Fruit fly (Drosophila melanogaster) whole organism, embryonic: ENCODE data around the gene rols.
A peak's percentile ranks its signal among the peaks of the same experiment; 100 is the strongest.

Experiments
- B-H1 ChIP-seq: fragments of 200-800 bp; sonication (Bioruptor generic); IDR thresholded peaks from 3 replicates; pipeline ENCODE4 v1.3.6; 2022; ENCODE audit warnings: missing biosample characterization, missing genetic modification characterization
- Bgb ChIP-seq: fragments of 200-800 bp; sonication (Bioruptor generic); IDR thresholded peaks from 2 replicates; pipeline ENCODE4 v1.3.6; 2022; ENCODE audit warnings: missing biosample characterization, missing genetic modification characterization; ENCODE audit not compliant: partially characterized antibody
- Blimp-1 ChIP-seq: fragments of 200-800 bp; sonication (Bioruptor generic); optimal IDR thresholded peaks from 3 replicates; lab custom pipeline; 2018; ENCODE audit warnings: missing biosample characterization, missing genetic modification characterization, mild to moderate bottlenecking, moderate library complexity, missing genetic modification reagents
- CG10209 ChIP-seq: fragments of 200-800 bp; sonication (Bioruptor generic); optimal IDR thresholded peaks from 3 replicates; lab custom pipeline; 2017; ENCODE audit warnings: missing biosample characterization, mild to moderate bottlenecking, missing genetic modification characterization, missing genetic modification reagents
- CG1024 ChIP-seq: fragments of 200-800 bp; sonication (Bioruptor generic); IDR thresholded peaks from 2 replicates; pipeline ENCODE4 v1.3.6; 2022; ENCODE audit warnings: missing biosample characterization, missing genetic modification characterization
- CG10543 ChIP-seq: fragments of 200-800 bp; sonication (Bioruptor generic); optimal IDR thresholded peaks from 3 replicates; lab custom pipeline; 2017; ENCODE audit warnings: missing biosample characterization, mild to moderate bottlenecking, missing genetic modification characterization, moderate library complexity
- CG10959 ChIP-seq: fragments of 200-800 bp; sonication (Bioruptor generic); IDR thresholded peaks from 2 replicates; pipeline ENCODE4 v1.3.6; 2022; ENCODE audit warnings: missing biosample characterization, missing genetic modification characterization
- CG11695 ChIP-seq: fragments of 200-800 bp; sonication (Bioruptor generic); IDR thresholded peaks from 3 replicates; pipeline ENCODE4 v1.3.6; 2022; ENCODE audit warnings: missing biosample characterization, missing genetic modification characterization
- CG12071 ChIP-seq: fragments of 200-800 bp; sonication (Bioruptor generic); optimal IDR thresholded peaks from 3 replicates; lab custom pipeline; 2018; ENCODE audit warnings: missing biosample characterization, mild to moderate bottlenecking, missing genetic modification characterization
- CG15073 ChIP-seq: fragments of 200-800 bp; sonication (Bioruptor generic); optimal IDR thresholded peaks from 2 replicates; lab custom pipeline; 2016; ENCODE audit warnings: missing biosample characterization, missing genetic modification characterization
- CG15601 ChIP-seq: fragments of 200-800 bp; sonication (Bioruptor generic); optimal IDR thresholded peaks from 3 replicates; lab custom pipeline; 2019; ENCODE audit warnings: missing biosample characterization, mild to moderate bottlenecking, missing genetic modification characterization, moderate library complexity
- CG2120 ChIP-seq: fragments of 200-800 bp; sonication (Bioruptor generic); optimal IDR thresholded peaks from 3 replicates; lab custom pipeline; 2016; ENCODE audit warnings: missing biosample characterization, missing genetic modification characterization
- CG30020 ChIP-seq: fragments of 200-800 bp; optimal IDR thresholded peaks from 2 replicates; lab custom pipeline; 2019; ENCODE audit warnings: missing biosample characterization, mild to moderate bottlenecking, missing genetic modification characterization, moderate library complexity
- CG32532 ChIP-seq: fragments of 200-800 bp; sonication (Bioruptor generic); IDR thresholded peaks from 2 replicates; pipeline ENCODE4 v1.3.6; 2022; ENCODE audit warnings: missing biosample characterization, missing genetic modification characterization
- CG42726 ChIP-seq: fragments of 200-800 bp; sonication (Bioruptor generic); IDR thresholded peaks from 2 replicates; pipeline ENCODE4 v1.3.6; 2022; ENCODE audit warnings: missing biosample characterization, missing genetic modification characterization; ENCODE audit not compliant: partially characterized antibody
- CG4328 ChIP-seq: fragments of 200-800 bp; sonication (Bioruptor generic); optimal IDR thresholded peaks from 3 replicates; lab custom pipeline; 2017; ENCODE audit warnings: missing biosample characterization, missing genetic modification reagents, missing genetic modification characterization
- CG4820 ChIP-seq: fragments of 200-800 bp; sonication (Bioruptor generic); optimal IDR thresholded peaks from 3 replicates; lab custom pipeline; 2016; ENCODE audit warnings: missing biosample characterization, missing genetic modification characterization
- CG5180 ChIP-seq: fragments of 200-800 bp; sonication (Bioruptor generic); optimal IDR thresholded peaks from 3 replicates; lab custom pipeline; 2017; ENCODE audit warnings: missing biosample characterization, missing genetic modification characterization, mild to moderate bottlenecking, moderate library complexity, missing genetic modification reagents
- CG7372 ChIP-seq: fragments of 200-800 bp; sonication (Bioruptor generic); IDR thresholded peaks from 2 replicates; pipeline ENCODE4 v1.3.6; 2022; ENCODE audit warnings: missing biosample characterization, missing genetic modification characterization
- CG9609 ChIP-seq: fragments of 200-800 bp; sonication (Bioruptor generic); optimal IDR thresholded peaks from 3 replicates; lab custom pipeline; 2016; ENCODE audit warnings: missing biosample characterization, missing genetic modification characterization
- Chrac-16 ChIP-seq: fragments of 200-800 bp; sonication (Bioruptor generic); optimal IDR thresholded peaks from 3 replicates; lab custom pipeline; 2016; ENCODE audit warnings: missing biosample characterization, missing genetic modification characterization
- D19B ChIP-seq: fragments of 200-800 bp; sonication (Bioruptor generic); optimal IDR thresholded peaks from 2 replicates; lab custom pipeline; 2017; ENCODE audit warnings: missing biosample characterization, mild to moderate bottlenecking, missing genetic modification characterization
- Dbx ChIP-seq: fragments of 200-800 bp; sonication (Bioruptor generic); IDR thresholded peaks from 3 replicates; pipeline ENCODE4 v1.3.6; 2022; ENCODE audit warnings: missing biosample characterization, missing genetic modification characterization
- Dip3 ChIP-seq: fragments of 200-800 bp; sonication (Bioruptor generic); optimal IDR thresholded peaks from 3 replicates; lab custom pipeline; 2016; ENCODE audit warnings: missing biosample characterization, missing genetic modification characterization
- Eip74EF ChIP-seq, 2 experiments: fragments of 200-800 bp in 1 of 2; fragments of >200 bp in 1 of 2; sonication (Bioruptor generic) in 1 of 2; optimal IDR thresholded peaks; 2 replicates each; lab custom pipeline; 2017 to 2019; ENCODE audit warnings: missing biosample characterization in 2 of 2, missing genetic modification characterization in 2 of 2, mild to moderate bottlenecking in 1 of 2, moderate library complexity in 1 of 2
- Fer2 ChIP-seq: fragments of 200-800 bp; sonication (Bioruptor generic); optimal IDR thresholded peaks from 2 replicates; lab custom pipeline; 2018; ENCODE audit warnings: missing biosample characterization, mild to moderate bottlenecking, missing genetic modification characterization, moderate library complexity
- Hr3 ChIP-seq: fragments of 200-800 bp; sonication (Bioruptor generic); optimal IDR thresholded peaks from 3 replicates; lab custom pipeline; 2016; ENCODE audit warnings: missing biosample characterization, missing genetic modification characterization
- Hr51 ChIP-seq, 2 experiments: fragments of 200-800 bp; sonication (Bioruptor generic); optimal IDR thresholded peaks; 2 replicates in 1 of 2; 3 replicates in 1 of 2; lab custom pipeline; 2016 to 2018; ENCODE audit warnings: missing biosample characterization in 2 of 2, missing genetic modification characterization in 2 of 2, mild to moderate bottlenecking in 1 of 2, moderate library complexity in 1 of 2
- Rfx ChIP-seq: fragments of 200-800 bp; sonication (Bioruptor generic); IDR thresholded peaks from 2 replicates; pipeline ENCODE4 v1.3.6; 2022; ENCODE audit warnings: missing biosample characterization, missing genetic modification characterization
- Sox100B ChIP-seq: fragments of 200-800 bp; sonication (Bioruptor generic); optimal IDR thresholded peaks from 3 replicates; lab custom pipeline; 2018; ENCODE audit warnings: missing biosample characterization, mild to moderate bottlenecking, missing genetic modification characterization
- Tbp ChIP-seq: fragments of >200 bp; optimal IDR thresholded peaks from 2 replicates; lab custom pipeline; 2018; ENCODE audit warnings: missing biosample characterization, missing genetic modification characterization
- cg ChIP-seq: fragments of 200-800 bp; sonication (Bioruptor generic); optimal IDR thresholded peaks from 3 replicates; lab custom pipeline; 2019; ENCODE audit warnings: missing biosample characterization, mild to moderate bottlenecking, missing genetic modification characterization, moderate library complexity
- chif ChIP-seq, 2 experiments: fragments of 200-800 bp; sonication (Bioruptor generic); optimal IDR thresholded peaks; 3 replicates each; lab custom pipeline; 2016; ENCODE audit warnings: missing biosample characterization in 2 of 2, missing genetic modification characterization in 2 of 2
- dm ChIP-seq: fragments of 200-800 bp; sonication (Bioruptor generic); optimal IDR thresholded peaks from 3 replicates; lab custom pipeline; 2016; ENCODE audit warnings: missing biosample characterization, missing genetic modification characterization
- fd3F ChIP-seq: fragments of 200-800 bp; sonication (Bioruptor generic); optimal IDR thresholded peaks from 2 replicates; lab custom pipeline; 2018; ENCODE audit warnings: missing biosample characterization, mild to moderate bottlenecking, missing genetic modification characterization, moderate library complexity
- fu2 ChIP-seq: fragments of 200-800 bp; sonication (Bioruptor generic); optimal IDR thresholded peaks from 2 replicates; lab custom pipeline; 2016; ENCODE audit warnings: missing biosample characterization, missing genetic modification characterization
- her ChIP-seq: fragments of 200-800 bp; sonication (Bioruptor generic); optimal IDR thresholded peaks from 2 replicates; lab custom pipeline; 2016; ENCODE audit warnings: missing biosample characterization, missing genetic modification characterization
- kni ChIP-seq: fragments of 200-800 bp; sonication (Bioruptor generic); optimal IDR thresholded peaks from 3 replicates; lab custom pipeline; 2017; ENCODE audit warnings: mild to moderate bottlenecking, missing biosample characterization, missing genetic modification reagents, missing genetic modification characterization
- lov ChIP-seq, 2 experiments: fragments of 200-800 bp in 1 of 2; fragments of >200 bp in 1 of 2; sonication (Bioruptor generic) in 1 of 2; IDR thresholded peaks in 1 of 2; optimal IDR thresholded peaks in 1 of 2; 2 replicates in 1 of 2; 3 replicates in 1 of 2; pipeline versions ENCODE4 v1.3.6 to Lab custom; 2017 to 2022; ENCODE audit warnings: missing biosample characterization in 1 of 2, missing genetic modification characterization in 1 of 2
- luna ChIP-seq: fragments of 200-800 bp; sonication (Bioruptor generic); optimal IDR thresholded peaks from 2 replicates; lab custom pipeline; 2016; ENCODE audit warnings: missing biosample characterization, missing genetic modification characterization
- nerfin-1 ChIP-seq: fragments of 200-800 bp; sonication (Bioruptor generic); optimal IDR thresholded peaks from 3 replicates; lab custom pipeline; 2019; ENCODE audit warnings: missing biosample characterization, mild to moderate bottlenecking, missing genetic modification characterization, moderate library complexity
- oc ChIP-seq: fragments of 200-800 bp; sonication (Bioruptor generic); optimal IDR thresholded peaks from 2 replicates; lab custom pipeline; 2018; ENCODE audit warnings: missing biosample characterization, mild to moderate bottlenecking, missing genetic modification characterization, moderate library complexity
- org-1 ChIP-seq: fragments of 200-800 bp; sonication (Bioruptor generic); optimal IDR thresholded peaks from 2 replicates; lab custom pipeline; 2017; ENCODE audit warnings: missing biosample characterization, missing genetic modification characterization
- peb ChIP-seq: fragments of 200-800 bp; sonication (Bioruptor generic); IDR thresholded peaks from 2 replicates; pipeline ENCODE4 v1.3.6; 2022; ENCODE audit warnings: missing biosample characterization, missing genetic modification characterization
- prd ChIP-seq, 3 experiments: fragments of >200 bp in 2 of 3; fragments of 200-800 bp in 1 of 3; sonication (Bioruptor generic) in 1 of 3; optimal IDR thresholded peaks in 2 of 3; IDR thresholded peaks in 1 of 3; 2 replicates in 2 of 3; 3 replicates in 1 of 3; pipeline versions ENCODE4 v1.3.6 to Lab custom; 2017 to 2022; ENCODE audit warnings: missing biosample characterization in 1 of 3, missing genetic modification characterization in 1 of 3
- ro ChIP-seq: fragments of 200-800 bp; sonication (Bioruptor generic); IDR thresholded peaks from 2 replicates; pipeline ENCODE4 v1.3.6; 2022; ENCODE audit warnings: missing biosample characterization, missing genetic modification characterization
- ssp ChIP-seq: fragments of 200-800 bp; sonication (Bioruptor generic); IDR thresholded peaks from 2 replicates; pipeline ENCODE4 v1.3.6; 2022; ENCODE audit warnings: missing biosample characterization, missing genetic modification characterization
- stc ChIP-seq: fragments of 200-800 bp; sonication (Bioruptor generic); IDR thresholded peaks from 2 replicates; pipeline ENCODE4 v1.3.6; 2022; ENCODE audit warnings: missing biosample characterization, missing genetic modification characterization
- tio ChIP-seq: fragments of 200-800 bp; sonication (Bioruptor generic); optimal IDR thresholded peaks from 2 replicates; lab custom pipeline; 2017; ENCODE audit warnings: missing biosample characterization, missing genetic modification characterization, inconsistent platforms
- toy ChIP-seq: fragments of 200-800 bp; sonication (Bioruptor generic); IDR thresholded peaks from 2 replicates; pipeline ENCODE4 v1.3.6; 2022; ENCODE audit warnings: missing biosample characterization, missing genetic modification characterization

Gene rols

dm6 chr3L:12050629-12051028 lies 14.0 kb downstream of the rols start (continued):
- TF ChIP-seq ssp (GFP tag; lab: Robert Waterston, UW) (0 out of 2 replicates have a peak, but pooled peaks have one; percentile 13), nerfin-1 (tag; lab: Kevin White, UChicago) (no peak), fu2 (no peak), D19B (GFP tag; lab: Kevin White, UChicago) (no peak), tio (no peak), stc (GFP tag; lab: Robert Waterston, UW) (0 out of 2 replicates have a peak, but pooled peaks have one; percentile 15), CG32532 (GFP tag; lab: Robert Waterston, UW) (peak; percentile 65), fd3F (no peak), CG12071 (GFP tag; lab: Kevin White, UChicago) (no peak), toy (GFP tag; lab: Robert Waterston, UW) (no peak), peb (GFP tag; lab: Robert Waterston, UW) (no peak), B-H1 (GFP tag; lab: Robert Waterston, UW) (no peak), Rfx (peak; percentile 61), Hr51 (GFP tag; optimal IDR thresholded peaks at IDR 0.05; lab: Kevin White, UChicago) (peak in 1 of 2 experiments; percentile 31), Dbx (GFP tag; lab: Robert Waterston, UW) (no peak), CG30020 (tag; lab: Kevin White, UChicago) (no peak), CG15073 (GFP tag; lab: Kevin White, UChicago) (no peak), CG4820 (peak; percentile 9), luna (GFP tag; lab: Kevin White, UChicago) (no peak), cg (GFP tag; lab: Kevin White, UChicago) (no peak), lov (optimal IDR thresholded peaks at IDR 0.05; lab: Kevin White, UChicago) (no peak), lov (GFP tag; IDR thresholded peaks at IDR 0.05; lab: Robert Waterston, UW) (no peak), kni (GFP tag; lab: Kevin White, UChicago) (no peak), CG7372 (GFP tag; lab: Robert Waterston, UW) (no peak), CG9609 (GFP tag; lab: Kevin White, UChicago) (no peak), oc (tag; lab: Kevin White, UChicago) (no peak), CG1024 (GFP tag; lab: Robert Waterston, UW) (0 out of 2 replicates have a peak, but pooled peaks have one; percentile 17), her (GFP tag; lab: Kevin White, UChicago) (no peak), Blimp-1 (GFP tag; lab: Kevin White, UChicago) (peak; percentile 39), CG2120 (GFP tag; lab: Kevin White, UChicago) (no peak), Eip74EF (GFP tag; optimal IDR thresholded peaks at IDR 0.05; lab: Kevin White, UChicago) (no peak), Chrac-16 (GFP tag; lab: Kevin White, UChicago) (no peak), CG15601 (tag; lab: Kevin White, UChicago) (no peak), CG4328 (GFP tag; lab: Kevin White, UChicago) (no peak), org-1 (no peak), Fer2 (no peak), Bgb (GFP tag; lab: Robert Waterston, UW) (no peak), Hr3 (peak; percentile 1), chif (GFP tag; optimal IDR thresholded peaks at IDR 0.05; lab: Kevin White, UChicago) (no peak), Tbp (GFP tag; lab: Kevin White, UChicago) (no peak), dm (GFP tag; lab: Kevin White, UChicago) (no peak), CG5180 (no peak), Dip3 (GFP tag; lab: Kevin White, UChicago) (no peak), CG11695 (GFP tag; lab: Robert Waterston, UW) (0 out of 3 replicates have a peak, but pooled peaks have one; percentile 33), CG42726 (GFP tag; lab: Robert Waterston, UW) (no peak), CG10209 (GFP tag; lab: Kevin White, UChicago) (no peak), CG10959 (GFP tag; lab: Robert Waterston, UW) (no peak), CG10543 (GFP tag; lab: Kevin White, UChicago) (no peak), ro (GFP tag; lab: Robert Waterston, UW) (no peak), Sox100B (GFP tag; lab: Kevin White, UChicago) (peak; percentile 29), prd (optimal IDR thresholded peaks at IDR 0.05; lab: Kevin White, UChicago) (no peak), prd (GFP tag; IDR thresholded peaks at IDR 0.05; lab: Robert Waterston, UW) (peak; percentile 67)
